Fruit fly (Drosophila melanogaster): ENCODE data around the gene CG6785.
"Not testable (repeated sequence)": the region's sequence is repeated elsewhere in the genome, so short reads cannot be mapped to it uniquely, and the experiment has no call there.

CG6785 gene

DNA sequence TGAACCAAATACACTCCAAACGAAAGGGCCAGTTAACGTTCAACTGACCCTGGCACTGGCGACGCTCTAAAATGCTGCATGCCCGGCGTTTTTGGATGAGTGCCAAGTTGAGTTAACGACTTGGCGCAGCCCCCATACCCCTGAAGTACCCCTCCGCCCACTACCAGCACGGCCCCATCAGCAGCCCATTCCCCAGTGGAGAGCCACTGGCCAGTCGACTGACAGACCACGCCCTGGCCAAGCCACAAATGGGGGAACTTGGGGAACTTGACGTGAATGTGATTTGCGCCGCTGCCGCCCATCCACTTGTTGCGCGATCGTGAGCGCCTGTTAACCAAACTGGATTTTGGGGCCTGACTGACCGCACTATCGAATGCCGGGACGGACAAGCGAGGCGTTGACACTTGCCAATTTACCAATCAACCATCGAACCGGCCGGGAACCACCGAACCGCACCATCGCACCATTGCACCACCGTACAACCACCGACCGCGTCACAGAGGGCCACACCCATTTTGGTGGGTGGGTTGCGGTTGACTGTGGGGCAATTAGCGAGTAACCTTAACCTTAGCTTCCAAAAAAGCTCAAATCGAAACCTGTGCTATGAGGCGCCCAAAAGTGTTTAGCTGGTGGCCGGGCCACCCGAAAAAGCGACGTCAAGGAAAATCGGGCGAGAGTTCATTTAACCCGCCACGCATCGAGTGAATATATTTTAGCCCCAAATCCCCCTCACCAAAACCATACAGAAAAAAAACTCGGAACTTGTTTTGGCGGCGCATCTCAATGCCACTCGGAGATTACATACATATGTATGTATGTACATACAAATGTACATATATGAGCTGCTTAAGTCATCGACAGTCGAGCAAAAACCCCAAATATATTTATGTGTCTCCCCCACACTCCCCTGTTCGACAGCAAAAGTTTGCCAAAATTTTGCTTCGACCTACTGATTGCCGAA is 39.3 kb downstream of the CG6785 start:
- TF ChIP-seq h (optimal IDR thresholded peaks at IDR 0.05) (no peak), Sin3A (optimal IDR thresholded peaks at IDR 0.05) (no peak), Myc (optimal IDR thresholded peaks at IDR 0.05) (no peak), psq (optimal IDR thresholded peaks at IDR 0.05) (no peak), insv (optimal IDR thresholded peaks at IDR 0.05) (no peak), ttk (optimal IDR thresholded peaks at IDR 0.05) (no peak)

DNA sequence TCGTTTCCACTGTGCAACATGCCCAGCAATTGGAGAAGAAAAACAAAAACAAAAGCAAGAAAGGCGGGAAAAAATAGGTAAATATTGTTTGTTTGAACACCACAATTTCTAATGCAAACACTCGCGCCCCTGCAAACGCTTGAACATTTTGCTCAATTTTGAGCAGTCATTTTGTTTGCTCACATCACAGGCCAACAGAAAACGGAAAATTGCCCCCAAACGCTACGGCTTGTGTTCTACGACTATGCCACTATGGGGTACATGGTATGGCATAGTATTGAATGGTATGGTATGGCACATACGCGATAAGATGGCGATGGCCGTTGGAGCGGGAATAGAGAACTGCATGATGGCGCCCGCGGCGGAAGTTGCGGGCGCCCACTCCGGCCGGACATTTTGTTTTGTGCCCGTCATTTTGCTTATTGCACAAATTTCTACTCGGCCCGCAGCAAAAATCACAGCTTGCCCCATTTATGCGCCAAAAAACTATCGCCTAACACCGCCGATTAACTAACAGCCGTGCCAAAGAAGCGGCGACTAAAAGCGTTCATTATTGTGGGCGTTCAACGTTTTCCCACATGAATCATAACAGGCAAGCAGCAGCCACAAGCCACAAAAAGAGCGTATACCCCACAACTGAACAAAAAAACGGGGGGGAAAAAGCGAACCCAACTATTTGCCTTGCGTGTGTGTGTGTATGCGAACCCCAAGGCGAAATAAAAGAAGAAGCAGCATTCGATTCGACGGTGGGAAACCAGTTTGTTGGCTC is 40.6 kb downstream of the CG6785 start:
- TF ChIP-seq psq (optimal IDR thresholded peaks at IDR 0.05) (no peak), insv (optimal IDR thresholded peaks at IDR 0.05) (no peak), h (optimal IDR thresholded peaks at IDR 0.05) (no peak), Sin3A (optimal IDR thresholded peaks at IDR 0.05) (no peak), Myc (optimal IDR thresholded peaks at IDR 0.05) (no peak), ttk (optimal IDR thresholded peaks at IDR 0.05) (no peak)

DNA sequence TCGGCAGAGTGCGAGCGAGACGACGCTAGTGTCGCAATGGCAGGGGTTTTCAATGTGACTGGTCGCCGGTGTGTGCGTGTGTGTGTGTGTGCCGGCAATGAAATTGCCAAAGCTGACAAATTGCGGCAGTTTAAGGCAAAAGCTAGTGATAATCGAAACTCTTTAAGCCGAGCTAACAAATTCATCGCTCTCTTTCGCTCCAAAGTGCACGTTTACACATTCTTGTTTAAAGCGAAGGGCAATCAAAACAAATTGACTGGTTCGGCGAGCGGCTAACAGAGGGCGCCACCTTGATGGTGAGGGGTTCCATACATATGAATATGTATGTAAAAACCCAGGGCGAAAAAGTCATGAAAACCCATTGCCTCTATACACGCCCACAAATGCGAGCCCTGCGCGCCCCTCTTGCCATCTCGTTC is 41.2 kb downstream of the CG6785 start:
- no peak for TF ChIP-seq psq (optimal IDR thresholded peaks at IDR 0.05)
- TF ChIP-seq insv (optimal IDR thresholded peaks at IDR 0.05) = no peak
- no peak for TF ChIP-seq Myc (optimal IDR thresholded peaks at IDR 0.05)
- TF ChIP-seq h (optimal IDR thresholded peaks at IDR 0.05) = no peak
- no peak for TF ChIP-seq Sin3A (optimal IDR thresholded peaks at IDR 0.05)
- TF ChIP-seq ttk (optimal IDR thresholded peaks at IDR 0.05) = no peak

DNA sequence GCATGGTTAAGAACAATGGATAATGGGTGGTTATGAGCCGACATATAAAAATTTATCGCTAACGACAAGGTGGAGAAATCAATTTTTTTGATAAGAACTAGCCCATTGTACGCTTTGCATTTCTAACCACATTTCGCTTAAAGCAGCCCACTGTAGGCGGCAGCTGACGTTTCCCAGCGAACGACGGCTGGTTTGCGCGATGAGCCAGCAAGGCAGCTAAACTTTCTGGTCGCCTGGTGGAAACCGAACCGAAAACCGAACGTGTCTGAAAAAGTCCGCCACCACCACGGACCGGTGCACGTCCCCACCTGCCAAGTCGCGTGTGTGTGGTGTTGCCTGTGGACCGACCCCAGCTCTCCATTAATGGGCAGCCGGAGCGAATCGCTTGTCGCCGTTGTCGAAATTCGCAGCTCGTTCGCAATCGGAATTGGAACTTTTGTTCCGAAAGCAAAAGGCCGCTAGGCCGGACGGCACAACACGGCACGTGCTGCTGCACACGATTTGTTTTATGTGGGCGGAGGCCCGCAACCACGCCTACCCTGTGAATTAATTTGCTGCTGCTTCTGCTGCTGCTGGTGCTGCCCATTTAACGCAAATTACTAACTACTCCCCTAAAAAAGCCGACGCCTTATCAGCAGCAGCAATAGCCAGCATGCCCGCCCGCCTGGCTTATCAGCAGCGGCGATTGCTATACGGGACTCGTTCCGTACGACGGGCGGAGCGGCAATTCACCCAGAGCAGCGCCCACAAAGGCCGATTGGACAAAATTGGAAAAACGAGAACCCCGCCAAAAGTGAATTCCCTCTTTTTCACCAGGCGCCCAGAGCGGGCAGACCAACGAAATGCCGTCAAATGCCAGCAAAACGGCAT is 41.8 kb downstream of the CG6785 start:
- no peak for TF ChIP-seq h (optimal IDR thresholded peaks at IDR 0.05)
- TF ChIP-seq Myc (optimal IDR thresholded peaks at IDR 0.05) = no peak
- no peak for TF ChIP-seq psq (optimal IDR thresholded peaks at IDR 0.05)
- TF ChIP-seq insv (optimal IDR thresholded peaks at IDR 0.05) = no peak
- TF ChIP-seq ttk (optimal IDR thresholded peaks at IDR 0.05) = no peak
- TF ChIP-seq Sin3A (optimal IDR thresholded peaks at IDR 0.05) = no peak

DNA sequence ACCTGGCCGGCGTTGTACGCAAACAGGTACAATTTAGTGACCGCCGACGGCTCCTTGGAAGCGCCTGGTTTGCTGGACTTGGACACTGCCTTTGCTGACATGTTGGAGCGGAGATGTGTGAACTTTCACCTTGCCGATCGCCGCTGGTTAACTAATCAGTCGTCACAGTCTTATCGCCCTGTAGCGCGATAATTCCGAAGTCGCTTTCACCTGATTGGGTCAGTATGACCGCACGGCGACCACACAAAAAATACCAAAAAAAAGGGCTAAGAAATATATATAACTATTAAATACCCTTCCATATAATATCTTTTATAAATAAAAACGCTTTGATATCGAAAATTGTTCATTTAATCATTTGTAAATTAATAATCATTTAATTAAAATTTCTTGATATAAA is 42.9 kb downstream of the CG6785 start, which contains the start of gene Hacd1:
Gene Hacd1 (minus strand): TSS at position 216 of the 400 bp plus-strand sequence.
- TF ChIP-seq ttk (optimal IDR thresholded peaks at IDR 0.05) = no peak
- no peak for TF ChIP-seq h (optimal IDR thresholded peaks at IDR 0.05)
- TF ChIP-seq insv (optimal IDR thresholded peaks at IDR 0.05) = no peak
- no peak for TF ChIP-seq psq (optimal IDR thresholded peaks at IDR 0.05)
- TF ChIP-seq Sin3A (optimal IDR thresholded peaks at IDR 0.05) = no peak

DNA sequence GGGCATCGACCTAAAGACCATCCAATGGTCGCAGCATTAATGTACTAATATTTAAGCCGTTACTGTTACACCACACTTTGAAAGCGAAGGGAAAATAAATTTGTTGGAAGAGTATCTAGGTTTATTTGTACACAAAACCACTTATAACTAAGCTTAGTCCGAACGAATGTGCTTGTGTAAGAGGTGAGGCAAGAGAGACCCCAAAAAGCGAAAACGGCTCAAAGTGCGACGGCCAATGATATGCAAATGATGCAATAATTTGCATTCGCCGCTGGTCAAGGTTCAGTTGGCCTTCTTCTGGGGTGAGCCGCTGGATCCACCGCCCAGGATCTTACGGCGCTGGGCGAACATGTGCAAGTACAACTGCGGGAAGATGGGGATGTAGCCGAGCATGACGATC is 43.9 kb downstream of the CG6785 start:
- TF ChIP-seq Sin3A (optimal IDR thresholded peaks at IDR 0.05) = no peak
- no peak for TF ChIP-seq h (optimal IDR thresholded peaks at IDR 0.05)
- no peak for TF ChIP-seq Myc (optimal IDR thresholded peaks at IDR 0.05)

DNA sequence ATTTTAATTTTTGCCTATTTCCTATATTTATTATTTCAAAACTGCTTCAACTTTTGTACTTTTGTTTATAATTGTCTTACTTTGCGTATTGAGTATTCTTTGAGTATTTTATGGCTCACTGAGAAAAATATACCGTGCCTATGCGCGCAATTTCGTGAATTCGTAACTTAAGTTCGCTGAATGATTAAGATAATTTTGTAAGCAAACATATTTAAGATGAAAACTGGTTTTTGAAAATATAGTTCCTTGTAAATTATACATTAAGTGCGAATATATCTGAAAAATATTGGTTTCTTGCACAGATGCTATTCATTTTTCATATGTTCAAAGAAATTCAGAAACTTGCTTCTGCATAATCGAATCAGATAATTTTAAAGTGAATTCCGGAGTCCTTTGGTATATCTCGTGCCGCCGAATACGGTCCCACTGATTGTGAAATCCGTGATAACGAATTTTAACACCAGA is 45.7 kb downstream of the CG6785 start, which contains the start of the genes CG18787 and Nfs1:
Gene CG18787 (minus strand): TSS at position 101 of the 465 bp plus-strand sequence.
Gene Nfs1 (plus strand): TSS at position 415 of the 465 bp plus-strand sequence.
- not testable (repeated sequence) for TF ChIP-seq Myc, psq, ttk (optimal IDR thresholded peaks at IDR 0.05)

DNA sequence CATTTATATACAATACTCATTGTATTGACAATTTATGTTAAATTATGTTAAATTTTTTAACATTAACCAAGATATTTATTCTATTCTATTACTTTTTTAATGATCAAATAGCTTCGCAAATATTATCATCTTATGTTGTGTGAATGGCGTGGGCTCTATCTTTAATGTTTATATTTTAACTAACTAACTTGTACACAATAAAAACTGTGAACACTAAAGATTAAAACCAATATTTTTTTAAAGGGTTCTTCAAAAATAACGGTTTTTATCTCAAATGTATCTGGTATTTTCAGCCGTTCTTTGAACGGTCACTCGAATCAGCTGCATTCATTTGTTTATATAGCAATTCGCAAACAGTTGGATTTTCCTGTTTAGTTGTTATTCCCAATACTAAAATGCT is 48.5 kb downstream of the CG6785 start, which contains the start of gene Ada1-1:
Gene Ada1-1 (plus strand): TSS at position 301 of the 400 bp plus-strand sequence.
- TF ChIP-seq Sin3A, psq, ttk (optimal IDR thresholded peaks at IDR 0.05): not testable (repeated sequence)

DNA sequence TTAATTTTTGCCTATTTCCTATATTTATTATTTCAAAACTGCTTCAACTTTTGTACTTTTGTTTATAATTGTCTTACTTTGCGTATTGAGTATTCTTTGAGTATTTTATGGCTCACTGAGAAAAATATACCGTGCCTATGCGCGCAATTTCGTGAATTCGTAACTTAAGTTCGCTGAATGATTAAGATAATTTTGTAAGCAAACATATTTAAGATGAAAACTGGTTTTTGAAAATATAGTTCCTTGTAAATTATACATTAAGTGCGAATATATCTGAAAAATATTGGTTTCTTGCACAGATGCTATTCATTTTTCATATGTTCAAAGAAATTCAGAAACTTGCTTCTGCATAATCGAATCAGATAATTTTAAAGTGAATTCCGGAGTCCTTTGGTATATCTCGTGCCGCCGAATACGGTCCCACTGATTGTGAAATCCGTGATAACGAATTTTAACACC is 49.6 kb downstream of the CG6785 start, which contains the start of the genes CG18789 and Qtzl:
Gene CG18789 (minus strand): TSS at position 101 of the 459 bp plus-strand sequence.
Gene Qtzl (plus strand): TSS at position 409 of the 459 bp plus-strand sequence.
- TF ChIP-seq Myc, h, Sin3A (optimal IDR thresholded peaks at IDR 0.05): not testable (repeated sequence)

DNA sequence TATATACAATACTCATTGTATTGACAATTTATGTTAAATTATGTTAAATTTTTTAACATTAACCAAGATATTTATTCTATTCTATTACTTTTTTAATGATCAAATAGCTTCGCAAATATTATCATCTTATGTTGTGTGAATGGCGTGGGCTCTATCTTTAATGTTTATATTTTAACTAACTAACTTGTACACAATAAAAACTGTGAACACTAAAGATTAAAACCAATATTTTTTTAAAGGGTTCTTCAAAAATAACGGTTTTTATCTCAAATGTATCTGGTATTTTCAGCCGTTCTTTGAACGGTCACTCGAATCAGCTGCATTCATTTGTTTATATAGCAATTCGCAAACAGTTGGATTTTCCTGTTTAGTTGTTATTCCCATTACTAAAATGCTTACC is 52.4 kb downstream of the CG6785 start, which contains the start of gene Ada1-2:
Gene Ada1-2 (plus strand): TSS at position 301 of the 400 bp plus-strand sequence.
- TF ChIP-seq psq, Sin3A, insv (optimal IDR thresholded peaks at IDR 0.05): not testable (repeated sequence)

Data from Kc167 (cell line).